Worm (Caenorhabditis elegans) whole organism, L1 larva: ENCODE results near the gene C06E4.2.

Experiments used
- aly-2 ChIP-seq: fragments of 150-350 bp; optimal IDR thresholded peaks from 2 replicates; lab custom pipeline; 2014; ENCODE audit warnings: missing biosample characterization, missing genetic modification characterization
- nhr-237 ChIP-seq: fragments of 150-350 bp; optimal IDR thresholded peaks from 2 replicates; lab custom pipeline; 2014; ENCODE audit warnings: missing biosample characterization, missing genetic modification characterization
- nhr-77 ChIP-seq: fragments of 150-350 bp; optimal IDR thresholded peaks from 2 replicates; lab custom pipeline; 2014; ENCODE audit warnings: missing biosample characterization, missing genetic modification characterization
- xbp-1 ChIP-seq: sonication (generic microtip); optimal IDR thresholded peaks from 2 replicates; lab custom pipeline; 2016; ENCODE audit warnings: missing genetic modification characterization, missing compliant biosample characterization

ce11 chrIV:7282957-7283356 lies 6.2 kb downstream of the C06E4.2 start, which contains the start of gene C06E4.1:
- no peak for TF ChIP-seq xbp-1
- TF ChIP-seq nhr-77 (tag; lab: Kevin White, UChicago), result no peak
- no peak for TF ChIP-seq aly-2 (tag; lab: Kevin White, UChicago)
- no peak for TF ChIP-seq nhr-237 (tag; lab: Kevin White, UChicago)
